Fruit fly (Drosophila melanogaster) whole organism, wandering third instar larva: Measurements from ENCODE around the gene CG10602.

Experiments used
- Abd-B ChIP-seq: fragments of >200 bp; optimal IDR thresholded peaks from 2 replicates; lab custom pipeline; 2017; ENCODE audit warnings: missing biosample characterization, missing genetic modification characterization
- CG32264 ChIP-seq: fragments of 200-800 bp; sonication (Bioruptor generic); optimal IDR thresholded peaks from 2 replicates; lab custom pipeline; 2016; ENCODE audit warnings: missing biosample characterization, missing genetic modification characterization
- CG9705 ChIP-seq: fragments of 200-800 bp; sonication (Bioruptor generic); optimal IDR thresholded peaks from 2 replicates; lab custom pipeline; 2018; ENCODE audit warnings: missing biosample characterization, mild to moderate bottlenecking, missing genetic modification characterization
- CrebA ChIP-seq: fragments of 200-800 bp; sonication (Bioruptor generic); optimal IDR thresholded peaks from 2 replicates; lab custom pipeline; 2016; ENCODE audit warnings: missing biosample characterization, mild to moderate bottlenecking, missing genetic modification characterization, borderline replicate concordance
- Dfd ChIP-seq: fragments of >200 bp; optimal IDR thresholded peaks from 2 replicates; lab custom pipeline; 2017; ENCODE audit warnings: missing biosample characterization, missing genetic modification characterization
- Dif ChIP-seq: fragments of 200-275, 200-300 bp; sonication (Bioruptor generic); optimal IDR thresholded peaks from 2 replicates; lab custom pipeline; 2018; ENCODE audit warnings: missing biosample characterization, missing genetic modification characterization; ENCODE audit not compliant: partially characterized antibody
- GATAd ChIP-seq: sonication (Bioruptor generic); optimal IDR thresholded peaks from 2 replicates; lab custom pipeline; 2016; ENCODE audit warnings: missing biosample characterization, missing genetic modification characterization
- HLH106 ChIP-seq: fragments of 200-800 bp; optimal IDR thresholded peaks from 3 replicates; lab custom pipeline; 2019; ENCODE audit warnings: missing biosample characterization, mild to moderate bottlenecking, missing genetic modification characterization, moderate library complexity
- Hnf4 ChIP-seq: fragments of 200-800 bp; sonication (Bioruptor generic); optimal IDR thresholded peaks from 2 replicates; lab custom pipeline; 2016; ENCODE audit warnings: missing biosample characterization, mild to moderate bottlenecking, missing genetic modification characterization
- Hr78 ChIP-seq: fragments of >200 bp; optimal IDR thresholded peaks from 2 replicates; lab custom pipeline; 2017; ENCODE audit warnings: missing biosample characterization, missing genetic modification characterization
- Hr83 ChIP-seq: fragments of 200-300 bp; sonication (Bioruptor generic); optimal IDR thresholded peaks from 2 replicates; lab custom pipeline; 2016; ENCODE audit warnings: missing biosample characterization, mild to moderate bottlenecking, missing genetic modification characterization, moderate library complexity; ENCODE audit not compliant: poor library complexity, severe bottlenecking
- Jra ChIP-seq: sonication (Bioruptor generic); optimal IDR thresholded peaks from 2 replicates; lab custom pipeline; 2016; ENCODE audit warnings: missing biosample characterization, missing genetic modification characterization
- Mio ChIP-seq: sonication (Bioruptor generic); optimal IDR thresholded peaks from 2 replicates; lab custom pipeline; 2016; ENCODE audit warnings: missing biosample characterization, missing genetic modification characterization
- Myc ChIP-seq: fragments of >200 bp; optimal IDR thresholded peaks from 2 replicates; lab custom pipeline; 2017
- N ChIP-seq: fragments of >200 bp; optimal IDR thresholded peaks from 2 replicates; lab custom pipeline; 2018; ENCODE audit warnings: missing biosample characterization, missing external identifiers, missing genetic modification characterization
- OdsH ChIP-seq: fragments of 200-800 bp; sonication (Bioruptor generic); optimal IDR thresholded peaks from 2 replicates; lab custom pipeline; 2016; ENCODE audit warnings: missing biosample characterization, mild to moderate bottlenecking, missing genetic modification characterization
- Rel ChIP-seq, 2 experiments: fragments of 200-800 bp; sonication (Bioruptor generic) in 1 of 2; optimal IDR thresholded peaks; 2 replicates in 1 of 2; 3 replicates in 1 of 2; lab custom pipeline; 2016 to 2019; ENCODE audit warnings: mild to moderate bottlenecking in 2 of 2, missing biosample characterization in 2 of 2, missing genetic modification characterization in 2 of 2, moderate library complexity in 1 of 2
- Sp1 ChIP-seq: fragments of 200-800 bp; sonication (Bioruptor generic); optimal IDR thresholded peaks from 3 replicates; lab custom pipeline; 2019; ENCODE audit warnings: missing biosample characterization, mild to moderate bottlenecking, missing genetic modification characterization, moderate library complexity
- Vsx2 ChIP-seq: fragments of 200-300, 225-300 bp; sonication (Bioruptor generic); optimal IDR thresholded peaks from 2 replicates; lab custom pipeline; 2018; ENCODE audit warnings: missing biosample characterization, missing genetic modification characterization; ENCODE audit not compliant: partially characterized antibody
- br ChIP-seq: fragments of 200-800 bp; sonication (Bioruptor generic); optimal IDR thresholded peaks from 2 replicates; lab custom pipeline; 2016; ENCODE audit warnings: missing biosample characterization, missing genetic modification characterization
- brk ChIP-seq: fragments of 200-800 bp; sonication (Bioruptor generic); optimal IDR thresholded peaks from 2 replicates; lab custom pipeline; 2016; ENCODE audit warnings: missing biosample characterization, mild to moderate bottlenecking, missing genetic modification characterization
- dl ChIP-seq, 2 experiments: fragments of 175-275, 200-275 bp in 1 of 2; fragments of 200-275 bp in 1 of 2; sonication (Bioruptor generic); optimal IDR thresholded peaks; lab custom pipeline; 2018; ENCODE audit warnings: mild to moderate bottlenecking in 2 of 2, missing biosample characterization in 2 of 2, missing genetic modification characterization in 2 of 2, moderate library complexity in 2 of 2; ENCODE audit not compliant: partially characterized antibody in 2 of 2, insufficient read depth in 1 of 2
- dmrt93B ChIP-seq: fragments of 200-800 bp; sonication (Bioruptor generic); optimal IDR thresholded peaks from 2 replicates; lab custom pipeline; 2018; ENCODE audit warnings: missing biosample characterization, mild to moderate bottlenecking, missing genetic modification characterization
- dsf ChIP-seq: sonication (Bioruptor generic); optimal IDR thresholded peaks from 2 replicates; lab custom pipeline; 2016; ENCODE audit warnings: missing biosample characterization, missing genetic modification characterization, borderline replicate concordance
- ey ChIP-seq: fragments of 200-800 bp; sonication (Bioruptor generic); optimal IDR thresholded peaks from 2 replicates; lab custom pipeline; 2016; ENCODE audit warnings: missing biosample characterization, missing genetic modification characterization
- foxo ChIP-seq, 2 experiments: fragments of 200-800 bp; sonication (Bioruptor generic); optimal IDR thresholded peaks; 2 replicates in 1 of 2; 3 replicates in 1 of 2; lab custom pipeline; 2016 to 2017; ENCODE audit warnings: missing biosample characterization in 2 of 2, missing genetic modification characterization in 2 of 2
- fru ChIP-seq: fragments of 200-800 bp; sonication (Bioruptor generic); optimal IDR thresholded peaks from 3 replicates; lab custom pipeline; 2016; ENCODE audit warnings: missing biosample characterization, mild to moderate bottlenecking, missing genetic modification characterization
- h ChIP-seq: fragments of 200-800 bp; sonication (Bioruptor generic); optimal IDR thresholded peaks from 3 replicates; lab custom pipeline; 2016; ENCODE audit warnings: missing biosample characterization, mild to moderate bottlenecking, missing genetic modification characterization
- jim ChIP-seq: fragments of 175-275, 200-325 bp; sonication (Bioruptor generic); optimal IDR thresholded peaks from 2 replicates; lab custom pipeline; 2016; ENCODE audit warnings: missing biosample characterization, mild to moderate bottlenecking, missing genetic modification characterization
- lola ChIP-seq: fragments of >200 bp; optimal IDR thresholded peaks from 2 replicates; lab custom pipeline; 2017; ENCODE audit warnings: missing biosample characterization, missing genetic modification characterization
- pan ChIP-seq: fragments of >200 bp; optimal IDR thresholded peaks from 2 replicates; lab custom pipeline; 2017
- psq ChIP-seq: fragments of 200-800 bp; sonication (Bioruptor generic); optimal IDR thresholded peaks from 3 replicates; lab custom pipeline; 2017; ENCODE audit warnings: missing biosample characterization, mild to moderate bottlenecking, missing genetic modification characterization, moderate library complexity
- rgr ChIP-seq: fragments of 200-800 bp; sonication (Bioruptor generic); optimal IDR thresholded peaks from 3 replicates; lab custom pipeline; 2016; ENCODE audit warnings: missing biosample characterization, mild to moderate bottlenecking, missing genetic modification characterization
- sage ChIP-seq: fragments of 200-800 bp; sonication (Bioruptor generic); optimal IDR thresholded peaks from 2 replicates; lab custom pipeline; 2016; ENCODE audit warnings: missing biosample characterization, mild to moderate bottlenecking, missing genetic modification characterization
- sv ChIP-seq: fragments of 200-800 bp; sonication (Bioruptor generic); optimal IDR thresholded peaks from 3 replicates; lab custom pipeline; 2016; ENCODE audit warnings: missing biosample characterization, missing genetic modification characterization
- tai ChIP-seq: sonication (Bioruptor generic); optimal IDR thresholded peaks from 2 replicates; lab custom pipeline; 2016; ENCODE audit warnings: missing biosample characterization, missing genetic modification characterization
- usp ChIP-seq: fragments of >200 bp; optimal IDR thresholded peaks from 2 replicates; lab custom pipeline; 2017; ENCODE audit warnings: missing biosample characterization, missing genetic modification characterization
- woc ChIP-seq: sonication (Bioruptor generic); optimal IDR thresholded peaks from 2 replicates; lab custom pipeline; 2016; ENCODE audit warnings: missing biosample characterization, mild to moderate bottlenecking, missing genetic modification characterization

The CG10602 gene

dm6 chr2L:18844479-18844878, 14.6 kb downstream of the CG10602 start, which contains the start of gene CG33120:
CG33120 (minus strand) TSS chr2L:18844579.
- TF ChIP-seq CrebA (GFP tag; lab: Kevin White, UChicago), result no peak

- TF ChIP-seq rgr (peak; percentile 53), pan (lab: Kevin White, UChicago) (no peak), fru (GFP tag; lab: Kevin White, UChicago) (peak; percentile 51), OdsH (peak; percentile 46), dsf (GFP tag; lab: Kevin White, UChicago) (no peak), Hnf4 (GFP tag; lab: Kevin White, UChicago) (peak; percentile 73), brk (GFP tag; lab: Kevin White, UChicago) (no peak), ey (GFP tag; lab: Kevin White, UChicago) (peak; percentile 69), foxo (GFP tag; optimal IDR thresholded peaks at IDR 0.05; lab: Kevin White, UChicago) (peak in 1 of 2 experiments; percentile 53), CG9705 (GFP tag; lab: Kevin White, UChicago) (no peak), br (GFP tag; lab: Kevin White, UChicago) (peak; percentile 73), Mio (GFP tag; lab: Kevin White, UChicago) (no peak), sv (GFP tag; lab: Kevin White, UChicago) (no peak), CG32264 (GFP tag; lab: Kevin White, UChicago) (no peak), dmrt93B (GFP tag; lab: Kevin White, UChicago) (no peak), psq (no peak), h (GFP tag; lab: Kevin White, UChicago) (peak; percentile 53), GATAd (no peak)
These were observed 15.5 kb downstream of the CG10602 start for dm6 chr2L:18843560-18843959.

- no peak for TF ChIP-seq usp (GFP tag; lab: Kevin White, UChicago)
- no peak for TF ChIP-seq tai (GFP tag; lab: Kevin White, UChicago)
- no peak for TF ChIP-seq pan (lab: Kevin White, UChicago)
- no peak for TF ChIP-seq sv (GFP tag; lab: Kevin White, UChicago)
- TF ChIP-seq Rel (GFP tag; optimal IDR thresholded peaks at IDR 0.05; lab: Kevin White, UChicago), result no peak
- no peak for TF ChIP-seq Rel (tag; optimal IDR thresholded peaks at IDR 0.05; lab: Kevin White, UChicago)
- no peak for TF ChIP-seq rgr
- TF ChIP-seq OdsH, result no peak
These were observed 17.8 kb downstream of the CG10602 start, which contains the start of gene CG31752 for dm6 chr2L:18841210-18841609. CG31752 (minus strand) TSS chr2L:18841310.

- TF ChIP-seq usp (GFP tag; lab: Kevin White, UChicago) (no peak), dl (GFP tag; optimal IDR thresholded peaks at IDR 0.05; lab: Kevin White, UChicago; ENCODE audit: insufficient read depth in 1 of 2, partially characterized antibody in 2 of 2) (no peak), Sp1 (peak; percentile 71), Abd-B (GFP tag; lab: Kevin White, UChicago) (peak; percentile 51), Vsx2 (GFP tag; lab: Kevin White, UChicago) (no peak), CrebA (GFP tag; lab: Kevin White, UChicago) (no peak), pan (lab: Kevin White, UChicago) (no peak), Hr83 (GFP tag; lab: Kevin White, UChicago) (peak; percentile 97), CG9705 (GFP tag; lab: Kevin White, UChicago) (peak; percentile 69), dsf (GFP tag; lab: Kevin White, UChicago) (peak; percentile 84), brk (GFP tag; lab: Kevin White, UChicago) (no peak), sv (GFP tag; lab: Kevin White, UChicago) (peak; percentile 74), Myc (lab: Kevin White, UChicago) (peak; percentile 88), psq (peak; percentile 78), dmrt93B (GFP tag; lab: Kevin White, UChicago) (peak; percentile 56), rgr (peak; percentile 92), N (peak; percentile 74), GATAd (peak; percentile 61), jim (GFP tag; lab: Kevin White, UChicago) (peak; percentile 85), CG32264 (GFP tag; lab: Kevin White, UChicago) (peak; percentile 60), woc (GFP tag; lab: Kevin White, UChicago) (no peak), HLH106 (tag; lab: Kevin White, UChicago) (peak; percentile 71), ey (GFP tag; lab: Kevin White, UChicago) (peak; percentile 83), Dfd (GFP tag; lab: Kevin White, UChicago) (no peak), tai (GFP tag; lab: Kevin White, UChicago) (no peak), Rel (GFP tag; optimal IDR thresholded peaks at IDR 0.05; lab: Kevin White, UChicago) (no peak), Rel (tag; optimal IDR thresholded peaks at IDR 0.05; lab: Kevin White, UChicago) (peak; percentile 50), lola (no peak), Hr78 (no peak), Hnf4 (GFP tag; lab: Kevin White, UChicago) (peak; percentile 95), Dif (GFP tag; lab: Kevin White, UChicago) (no peak), br (GFP tag; lab: Kevin White, UChicago) (peak; percentile 91), Jra (GFP tag; lab: Kevin White, UChicago) (peak; percentile 92), h (GFP tag; lab: Kevin White, UChicago) (peak; percentile 91), sage (GFP tag; lab: Kevin White, UChicago) (peak; percentile 72), foxo (GFP tag; optimal IDR thresholded peaks at IDR 0.05; lab: Kevin White, UChicago) (peak in 1 of 2 experiments; percentile 91), Mio (GFP tag; lab: Kevin White, UChicago) (peak; percentile 52), OdsH (peak; percentile 86)
These were observed 19.7 kb downstream of the CG10602 start, which contains the start of gene CG10600 for dm6 chr2L:18839143-18839872. CG10600 (minus strand) TSS chr2L:18839679.
